Fruit fly (Drosophila melanogaster) whole organism, wandering third instar larva: ENCODE measurements around the gene Cht11.

Source experiments
- Hr83 ChIP-seq: fragments of 200-300 bp; sonication (Bioruptor generic); optimal IDR thresholded peaks from 2 replicates; lab custom pipeline; 2016; ENCODE audit warnings: missing biosample characterization, mild to moderate bottlenecking, missing genetic modification characterization, moderate library complexity; ENCODE audit not compliant: poor library complexity, severe bottlenecking
- Myc ChIP-seq: fragments of >200 bp; optimal IDR thresholded peaks from 2 replicates; lab custom pipeline; 2017
- N ChIP-seq: fragments of >200 bp; optimal IDR thresholded peaks from 2 replicates; lab custom pipeline; 2018; ENCODE audit warnings: missing biosample characterization, missing external identifiers, missing genetic modification characterization
- OdsH ChIP-seq: fragments of 200-800 bp; sonication (Bioruptor generic); optimal IDR thresholded peaks from 2 replicates; lab custom pipeline; 2016; ENCODE audit warnings: missing biosample characterization, mild to moderate bottlenecking, missing genetic modification characterization
- Rel ChIP-seq, 2 experiments: fragments of 200-800 bp; sonication (Bioruptor generic) in 1 of 2; optimal IDR thresholded peaks; 2 replicates in 1 of 2; 3 replicates in 1 of 2; lab custom pipeline; 2016 to 2019; ENCODE audit warnings: mild to moderate bottlenecking in 2 of 2, missing biosample characterization in 2 of 2, missing genetic modification characterization in 2 of 2, moderate library complexity in 1 of 2
- Sp1 ChIP-seq: fragments of 200-800 bp; sonication (Bioruptor generic); optimal IDR thresholded peaks from 3 replicates; lab custom pipeline; 2019; ENCODE audit warnings: missing biosample characterization, mild to moderate bottlenecking, missing genetic modification characterization, moderate library complexity
- Vsx2 ChIP-seq: fragments of 200-300, 225-300 bp; sonication (Bioruptor generic); optimal IDR thresholded peaks from 2 replicates; lab custom pipeline; 2018; ENCODE audit warnings: missing biosample characterization, missing genetic modification characterization; ENCODE audit not compliant: partially characterized antibody
- brk ChIP-seq: fragments of 200-800 bp; sonication (Bioruptor generic); optimal IDR thresholded peaks from 2 replicates; lab custom pipeline; 2016; ENCODE audit warnings: missing biosample characterization, mild to moderate bottlenecking, missing genetic modification characterization
- dl ChIP-seq, 2 experiments: fragments of 175-275, 200-275 bp in 1 of 2; fragments of 200-275 bp in 1 of 2; sonication (Bioruptor generic); optimal IDR thresholded peaks; lab custom pipeline; 2018; ENCODE audit warnings: mild to moderate bottlenecking in 2 of 2, missing biosample characterization in 2 of 2, missing genetic modification characterization in 2 of 2, moderate library complexity in 2 of 2; ENCODE audit not compliant: partially characterized antibody in 2 of 2, insufficient read depth in 1 of 2
- pan ChIP-seq: fragments of >200 bp; optimal IDR thresholded peaks from 2 replicates; lab custom pipeline; 2017
- psq ChIP-seq: fragments of 200-800 bp; sonication (Bioruptor generic); optimal IDR thresholded peaks from 3 replicates; lab custom pipeline; 2017; ENCODE audit warnings: missing biosample characterization, mild to moderate bottlenecking, missing genetic modification characterization, moderate library complexity
- usp ChIP-seq: fragments of >200 bp; optimal IDR thresholded peaks from 2 replicates; lab custom pipeline; 2017; ENCODE audit warnings: missing biosample characterization, missing genetic modification characterization

dm6 chrX:6857269-6857668 is 8.0 kb upstream of the Cht11 start:
- TF ChIP-seq Hr83 (GFP tag; lab: Kevin White, UChicago) (no peak), N (GFP tag; lab: Kevin White, UChicago) (no peak), Myc (lab: Kevin White, UChicago) (no peak), usp (GFP tag; lab: Kevin White, UChicago) (no peak), OdsH (GFP tag; lab: Kevin White, UChicago) (no peak), Sp1 (no peak), Rel (GFP tag; optimal IDR thresholded peaks at IDR 0.05; lab: Kevin White, UChicago) (no peak), Rel (tag; optimal IDR thresholded peaks at IDR 0.05; lab: Kevin White, UChicago) (no peak), Vsx2 (GFP tag; lab: Kevin White, UChicago) (no peak), dl (GFP tag; optimal IDR thresholded peaks at IDR 0.05; lab: Kevin White, UChicago; ENCODE audit: insufficient read depth in 1 of 2, partially characterized antibody in 2 of 2) (no peak), brk (GFP tag; lab: Kevin White, UChicago) (no peak), pan (lab: Kevin White, UChicago) (no peak), psq (GFP tag; lab: Kevin White, UChicago) (no peak)
